Worm (Caenorhabditis elegans): ENCODE measurements around the gene cyk-3.

ce11 chrIII:5998640-5999039 lies 21.3 kb upstream of the cyk-3 start:
- TF ChIP-seq flt-1 (GFP tag; IDR thresholded peaks at IDR 0.05) (no peak), tab-1 (GFP tag; IDR thresholded peaks at IDR 0.05) (no peak), klf-2 (GFP tag; conservative IDR thresholded peaks at IDR 0.05) (no peak), ztf-29 (GFP tag; IDR thresholded peaks at IDR 0.05) (no peak), cog-1 (tag; optimal IDR thresholded peaks at IDR 0.05) (no peak), ref-1 (GFP tag; conservative IDR thresholded peaks at IDR 0.05) (no peak)

All from whole organism, midembryonic.